4 worm cellular contexts compared by ENCODE assay signal in genomic region chrX:14739466-14739865, ce11.
A peak's percentile ranks its signal among the peaks of the same experiment; 100 is the strongest.
TF ChIP-seq lines count a peak whose summit lies in the region.

No protein-coding gene starts in this region.

TF ChIP-seq in whole organism, L1 larva, 84 proteins besides CTCF, POLR2A, EP300 and RAD21:
- TF ChIP-seq sox-4 (tag; optimal IDR thresholded peaks at IDR 0.05; lab: Kevin White, UChicago) (no peak), elt-2 (tag; optimal IDR thresholded peaks at IDR 0.05; lab: Kevin White, UChicago) (peak; percentile 30)
TF ChIP-seq in whole organism, L1 larva: peak in this region for 1.

TF ChIP-seq in whole organism, L2 larva, 48 proteins besides CTCF, POLR2A, EP300 and RAD21:
- TF ChIP-seq C34F6.9 (tag; optimal IDR thresholded peaks at IDR 0.05; lab: Kevin White, UChicago): no peak
- TF ChIP-seq skn-1 (tag; optimal IDR thresholded peaks at IDR 0.05; lab: Kevin White, UChicago): no peak
- TF ChIP-seq fos-1 (tag; optimal IDR thresholded peaks at IDR 0.05; lab: Kevin White, UChicago): peak; percentile 42
TF ChIP-seq in whole organism, L2 larva: peak in this region for 1.

TF ChIP-seq in whole organism, L3 larva, 47 proteins besides CTCF, POLR2A, EP300 and RAD21:
- peak; percentile 51 for TF ChIP-seq pqm-1 (tag; optimal IDR thresholded peaks at IDR 0.05; lab: Kevin White, UChicago)
- no peak for TF ChIP-seq nhr-28 (tag; optimal IDR thresholded peaks at IDR 0.05; lab: Kevin White, UChicago)
- peak; percentile 65 for TF ChIP-seq elt-2 (tag; optimal IDR thresholded peaks at IDR 0.05; lab: Kevin White, UChicago)

TF ChIP-seq in whole organism, L4 larva, 104 proteins besides CTCF, POLR2A, EP300 and RAD21:
- TF ChIP-seq skn-1 (tag; optimal IDR thresholded peaks at IDR 0.05; lab: Kevin White, UChicago) (no peak), ctbp-1 (GFP tag; IDR thresholded peaks at IDR 0.05; lab: Robert Waterston, UW) (no peak), aly-2 (tag; optimal IDR thresholded peaks at IDR 0.05; lab: Kevin White, UChicago) (no peak), nhr-28 (tag; optimal IDR thresholded peaks at IDR 0.05; lab: Kevin White, UChicago) (peak; percentile 5), daf-16 (GFP tag; optimal IDR thresholded peaks at IDR 0.05; lab: Kevin White, UChicago) (no peak), daf-16 (tag; optimal IDR thresholded peaks at IDR 0.05; lab: Kevin White, UChicago) (peak; percentile 35), pqm-1 (tag; optimal IDR thresholded peaks at IDR 0.05; lab: Kevin White, UChicago) (peak; percentile 9)

Comparison
In these comparisons a context has a peak if more than half of its experiments do, and no peak if none do; other contexts are left out.
1. Of the 29 proteins assayed by ChIP-seq in both whole organism, L4 larva and whole organism, L1 larva: peak only in whole organism, L4 larva: nhr-28 and pqm-1; only in whole organism, L1 larva: none; in both: none; in neither: 27.